Fruit fly (Drosophila melanogaster) whole organism, embryonic: ENCODE data around the gene lectin-24Db.

ENCODE experiments used
- Bdp1 ChIP-seq: fragments of 200-800 bp; sonication (Bioruptor generic); optimal IDR thresholded peaks from 3 replicates; lab custom pipeline; 2016; ENCODE audit warnings: missing biosample characterization, missing genetic modification characterization
- Blimp-1 ChIP-seq: fragments of 200-800 bp; sonication (Bioruptor generic); optimal IDR thresholded peaks from 3 replicates; lab custom pipeline; 2018; ENCODE audit warnings: missing biosample characterization, missing genetic modification characterization, mild to moderate bottlenecking, moderate library complexity, missing genetic modification reagents
- CG1024 ChIP-seq: fragments of 200-800 bp; sonication (Bioruptor generic); IDR thresholded peaks from 2 replicates; pipeline ENCODE4 v1.3.6; 2022; ENCODE audit warnings: missing biosample characterization, missing genetic modification characterization
- CG10267 ChIP-seq: fragments of 200-800 bp; sonication (Bioruptor generic); optimal IDR thresholded peaks from 2 replicates; lab custom pipeline; 2018; ENCODE audit warnings: missing biosample characterization, mild to moderate bottlenecking, missing genetic modification characterization, moderate library complexity
- CG10321 ChIP-seq: fragments of 200-800 bp; sonication (Bioruptor generic); IDR thresholded peaks from 2 replicates; pipeline ENCODE4 v1.3.6; 2022; ENCODE audit warnings: missing biosample characterization, missing genetic modification characterization
- CG15479 ChIP-seq: fragments of 200-800 bp; sonication (Bioruptor generic); optimal IDR thresholded peaks from 3 replicates; lab custom pipeline; 2019; ENCODE audit warnings: missing biosample characterization, mild to moderate bottlenecking, missing genetic modification characterization, moderate library complexity
- CG16779 ChIP-seq: fragments of 200-800 bp; sonication (Bioruptor generic); IDR thresholded peaks from 2 replicates; pipeline ENCODE4 v1.3.6; 2022; ENCODE audit warnings: missing biosample characterization, missing genetic modification characterization
- CG16813 ChIP-seq: fragments of 200-800 bp; sonication (Bioruptor generic); IDR thresholded peaks from 3 replicates; pipeline ENCODE4 v1.3.6; 2022; ENCODE audit warnings: missing biosample characterization, missing genetic modification characterization; ENCODE audit not compliant: partially characterized antibody
- CG17802 ChIP-seq: fragments of 200-800 bp; sonication (Bioruptor generic); optimal IDR thresholded peaks from 2 replicates; lab custom pipeline; 2018; ENCODE audit warnings: missing biosample characterization, mild to moderate bottlenecking, missing genetic modification characterization, moderate library complexity
- CG17829 ChIP-seq: fragments of 200-800 bp; optimal IDR thresholded peaks from 2 replicates; lab custom pipeline; 2019; ENCODE audit warnings: missing biosample characterization, mild to moderate bottlenecking, missing genetic modification characterization, moderate library complexity
- CG18599 ChIP-seq: fragments of 200-800 bp; sonication (Bioruptor generic); optimal IDR thresholded peaks from 3 replicates; lab custom pipeline; 2017; ENCODE audit warnings: missing biosample characterization, missing genetic modification characterization, mild to moderate bottlenecking, moderate library complexity, missing genetic modification reagents
- CG30403 ChIP-seq: fragments of 200-800 bp; sonication (Bioruptor generic); optimal IDR thresholded peaks from 3 replicates; lab custom pipeline; 2016; ENCODE audit warnings: missing biosample characterization, missing genetic modification characterization
- CG31224 ChIP-seq: fragments of 200-800 bp; sonication (Bioruptor generic); IDR thresholded peaks from 2 replicates; pipeline ENCODE4 v1.3.6; 2022; ENCODE audit warnings: missing biosample characterization, missing genetic modification characterization
- CG5180 ChIP-seq: fragments of 200-800 bp; sonication (Bioruptor generic); optimal IDR thresholded peaks from 3 replicates; lab custom pipeline; 2017; ENCODE audit warnings: missing biosample characterization, missing genetic modification characterization, mild to moderate bottlenecking, moderate library complexity, missing genetic modification reagents
- CG7372 ChIP-seq: fragments of 200-800 bp; sonication (Bioruptor generic); IDR thresholded peaks from 2 replicates; pipeline ENCODE4 v1.3.6; 2022; ENCODE audit warnings: missing biosample characterization, missing genetic modification characterization
- CG8765 ChIP-seq: fragments of 200-800 bp; sonication (Bioruptor generic); IDR thresholded peaks from 2 replicates; pipeline ENCODE4 v1.3.6; 2022; ENCODE audit warnings: missing biosample characterization, missing genetic modification characterization
- CTCF ChIP-seq: fragments of 200-800 bp; sonication (Bioruptor generic); optimal IDR thresholded peaks from 2 replicates; lab custom pipeline; 2017; ENCODE audit warnings: missing biosample characterization, mild to moderate bottlenecking, missing genetic modification characterization, moderate library complexity
- Dfd ChIP-seq, 2 experiments: fragments of >200 bp; optimal IDR thresholded peaks; 2 replicates each; lab custom pipeline; 2017; ENCODE audit warnings: missing biosample characterization in 2 of 2, missing genetic modification characterization in 2 of 2
- Doc3 ChIP-seq: fragments of 200-800 bp; sonication (Bioruptor generic); IDR thresholded peaks from 3 replicates; pipeline ENCODE4 v1.3.6; 2022; ENCODE audit warnings: missing biosample characterization, missing genetic modification characterization; ENCODE audit not compliant: partially characterized antibody
- Fer1 ChIP-seq: fragments of 200-800 bp; sonication (Bioruptor generic); optimal IDR thresholded peaks from 2 replicates; lab custom pipeline; 2017; ENCODE audit warnings: missing biosample characterization, mild to moderate bottlenecking, missing genetic modification characterization
- HHEX ChIP-seq: fragments of 200-800 bp; sonication (Bioruptor generic); optimal IDR thresholded peaks from 3 replicates; lab custom pipeline; 2017; ENCODE audit warnings: missing biosample characterization, mild to moderate bottlenecking, missing genetic modification characterization, missing genetic modification reagents
- Kr ChIP-seq: fragments of 200-800 bp; sonication (Bioruptor generic); optimal IDR thresholded peaks from 2 replicates; lab custom pipeline; 2017; ENCODE audit warnings: missing biosample characterization, mild to moderate bottlenecking, missing genetic modification characterization
- NC2β ChIP-seq: fragments of 200-800 bp; sonication (Bioruptor generic); optimal IDR thresholded peaks from 2 replicates; lab custom pipeline; 2016; ENCODE audit warnings: missing biosample characterization, missing genetic modification characterization
- Nf-YC ChIP-seq: fragments of 200-800 bp; optimal IDR thresholded peaks from 3 replicates; lab custom pipeline; 2019; ENCODE audit warnings: missing biosample characterization, mild to moderate bottlenecking, missing genetic modification characterization, moderate library complexity
- Trl ChIP-seq, 3 experiments: fragments of >200 bp in 2 of 3; fragments of 200-800 bp in 1 of 3; sonication (Bioruptor generic) in 1 of 3; optimal IDR thresholded peaks; 2 replicates in 1 of 3; 3 replicates in 2 of 3; lab custom pipeline; 2016 to 2017; ENCODE audit warnings: missing biosample characterization in 1 of 3, missing genetic modification characterization in 1 of 3
- Usf ChIP-seq: fragments of 200-800 bp; sonication (Bioruptor generic); optimal IDR thresholded peaks from 2 replicates; lab custom pipeline; 2017; ENCODE audit warnings: missing genotype, missing biosample characterization, missing genetic modification characterization
- Xbp1 ChIP-seq: fragments of 200-800 bp; sonication (Bioruptor generic); optimal IDR thresholded peaks from 3 replicates; lab custom pipeline; 2016; ENCODE audit warnings: missing biosample characterization, mild to moderate bottlenecking, missing genetic modification characterization
- ato ChIP-seq: fragments of 200-800 bp; sonication (Bioruptor generic); IDR thresholded peaks from 2 replicates; pipeline ENCODE4 v1.3.6; 2022; ENCODE audit warnings: missing biosample characterization, missing genetic modification characterization; ENCODE audit not compliant: partially characterized antibody
- bcd ChIP-seq: fragments of 200-800 bp; sonication (Bioruptor generic); optimal IDR thresholded peaks from 2 replicates; lab custom pipeline; 2017; ENCODE audit warnings: missing biosample characterization, mild to moderate bottlenecking, missing genetic modification characterization
- cato ChIP-seq: fragments of 200-800 bp; sonication (Bioruptor generic); optimal IDR thresholded peaks from 2 replicates; lab custom pipeline; 2016; ENCODE audit warnings: missing biosample characterization, missing genetic modification characterization, borderline replicate concordance
- emc ChIP-seq: fragments of 200-800 bp; sonication (Bioruptor generic); optimal IDR thresholded peaks from 2 replicates; lab custom pipeline; 2016; ENCODE audit warnings: missing biosample characterization, missing genetic modification characterization
- fu2 ChIP-seq: fragments of 200-800 bp; sonication (Bioruptor generic); optimal IDR thresholded peaks from 2 replicates; lab custom pipeline; 2016; ENCODE audit warnings: missing biosample characterization, missing genetic modification characterization
- gcm ChIP-seq: fragments of 200-800 bp; sonication (Bioruptor generic); optimal IDR thresholded peaks from 2 replicates; lab custom pipeline; 2019; ENCODE audit warnings: missing biosample characterization, mild to moderate bottlenecking, missing genetic modification characterization, moderate library complexity
- gfzf ChIP-seq: fragments of 200-800 bp; sonication (Bioruptor generic); optimal IDR thresholded peaks from 2 replicates; lab custom pipeline; 2016; ENCODE audit warnings: missing biosample characterization, mild to moderate bottlenecking, missing genetic modification characterization, moderate library complexity
- hbn ChIP-seq: fragments of 200-800 bp; sonication (Bioruptor generic); IDR thresholded peaks from 2 replicates; pipeline ENCODE4 v1.3.6; 2022; ENCODE audit warnings: missing biosample characterization, missing genetic modification characterization; ENCODE audit not compliant: partially characterized antibody
- kah ChIP-seq: fragments of 200-800 bp; sonication (Bioruptor generic); optimal IDR thresholded peaks from 2 replicates; lab custom pipeline; 2018; ENCODE audit warnings: missing biosample characterization, mild to moderate bottlenecking, missing genetic modification characterization
- lab ChIP-seq: fragments of 200-800 bp; sonication (Bioruptor generic); optimal IDR thresholded peaks from 3 replicates; lab custom pipeline; 2017; ENCODE audit warnings: missing biosample characterization, missing genetic modification characterization, mild to moderate bottlenecking, moderate library complexity, missing genetic modification reagents
- nmo ChIP-seq: fragments of 200-800 bp; sonication (Bioruptor generic); optimal IDR thresholded peaks from 2 replicates; lab custom pipeline; 2018; ENCODE audit warnings: missing biosample characterization, mild to moderate bottlenecking, missing genetic modification characterization, moderate library complexity
- otp ChIP-seq: fragments of 200-800 bp; sonication (Bioruptor generic); IDR thresholded peaks from 3 replicates; pipeline ENCODE4, ENCODE4 v1.3.6; 2022; ENCODE audit warnings: missing biosample characterization, missing genetic modification characterization
- pan ChIP-seq, 4 experiments: fragments of >200 bp in 3 of 4; fragments of 200-800 bp in 1 of 4; sonication (Bioruptor generic) in 1 of 4; optimal IDR thresholded peaks in 3 of 4; IDR thresholded peaks in 1 of 4; 2 replicates each; pipeline versions ENCODE4 v1.3.6 to Lab custom; 2017 to 2022; ENCODE audit warnings: missing biosample characterization in 2 of 4, missing genetic modification characterization in 2 of 4, mixed read lengths in 1 of 4
- phol ChIP-seq: fragments of 200-800 bp; sonication (Bioruptor generic); optimal IDR thresholded peaks from 3 replicates; lab custom pipeline; 2018; ENCODE audit warnings: missing biosample characterization, mild to moderate bottlenecking, missing genetic modification characterization, moderate library complexity
- sd ChIP-seq: fragments of 200-800 bp; sonication (Bioruptor generic); optimal IDR thresholded peaks from 3 replicates; lab custom pipeline; 2018; ENCODE audit warnings: missing biosample characterization, mild to moderate bottlenecking, missing genetic modification characterization, moderate library complexity
- slbo ChIP-seq: fragments of 200-800 bp; sonication (Bioruptor generic); IDR thresholded peaks from 2 replicates; pipeline ENCODE4 v1.3.6; 2022; ENCODE audit warnings: missing biosample characterization, missing genetic modification characterization
- sr ChIP-seq: fragments of 200-800 bp; sonication (Bioruptor generic); IDR thresholded peaks from 3 replicates; pipeline ENCODE4 v1.3.6; 2022; ENCODE audit warnings: missing biosample characterization, missing genetic modification characterization
- ssp ChIP-seq: fragments of 200-800 bp; sonication (Bioruptor generic); IDR thresholded peaks from 2 replicates; pipeline ENCODE4 v1.3.6; 2022; ENCODE audit warnings: missing biosample characterization, missing genetic modification characterization
- stc ChIP-seq: fragments of 200-800 bp; sonication (Bioruptor generic); IDR thresholded peaks from 2 replicates; pipeline ENCODE4 v1.3.6; 2022; ENCODE audit warnings: missing biosample characterization, missing genetic modification characterization
- tin ChIP-seq: fragments of 200-800 bp; sonication (Bioruptor generic); optimal IDR thresholded peaks from 3 replicates; lab custom pipeline; 2016; ENCODE audit warnings: missing biosample characterization, missing genetic modification characterization
- unpg ChIP-seq: fragments of 200-800 bp; sonication (Bioruptor generic); optimal IDR thresholded peaks from 3 replicates; lab custom pipeline; 2018; ENCODE audit warnings: missing biosample characterization, mild to moderate bottlenecking, missing genetic modification characterization, moderate library complexity
- wor ChIP-seq: fragments of 200-800 bp; sonication (Bioruptor generic); IDR thresholded peaks from 2 replicates; pipeline ENCODE4 v1.3.6; 2022; ENCODE audit warnings: missing biosample characterization, missing genetic modification characterization

lectin-24Db gene

DNA sequence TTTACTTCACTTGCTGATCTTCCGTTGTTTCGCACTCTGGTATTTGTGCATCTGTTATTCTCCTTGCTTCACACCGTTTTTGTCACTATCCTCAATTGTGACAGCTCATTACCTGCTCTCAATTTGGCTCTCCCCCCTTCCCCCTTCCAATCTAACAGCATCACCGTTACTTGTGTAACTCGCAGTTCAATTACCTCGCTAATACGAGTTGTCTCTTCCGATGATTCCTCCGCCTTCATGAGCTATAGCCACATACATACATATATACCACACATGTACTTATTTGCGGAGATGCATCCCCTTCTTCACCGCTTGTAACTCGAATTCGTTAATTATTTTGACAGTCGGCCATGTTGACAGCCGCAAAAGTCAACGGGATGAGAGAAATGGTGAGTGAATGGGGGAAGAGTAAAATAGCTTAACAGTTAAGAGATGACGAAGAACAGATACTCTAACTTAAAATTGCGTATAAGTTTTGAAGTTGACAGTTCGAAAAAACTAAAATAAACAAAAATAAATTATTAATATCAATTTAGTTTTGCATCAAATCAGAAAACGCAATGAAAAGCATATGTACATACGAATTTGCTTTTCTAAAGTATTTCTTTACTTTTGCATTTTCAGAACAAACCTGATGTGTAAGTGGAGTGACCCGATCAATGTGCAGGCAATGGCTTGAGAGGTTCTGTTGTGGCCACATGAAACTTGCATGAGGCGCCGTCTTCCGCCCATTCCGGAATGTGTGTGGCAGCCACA, 2.5 kb upstream of the lectin-24Db start (continued):
- no peak for TF ChIP-seq kah (GFP tag; lab: Kevin White, UChicago)
- TF ChIP-seq stc (GFP tag; lab: Robert Waterston, UW) = peak; percentile 6; the same call in 1 of the 2 replicates
- no peak for TF ChIP-seq CG7372
- no peak for TF ChIP-seq gfzf (GFP tag; lab: Kevin White, UChicago)
- no peak for TF ChIP-seq CG16779 (GFP tag; lab: Robert Waterston, UW)
- TF ChIP-seq unpg (GFP tag; lab: Kevin White, UChicago) = peak; percentile 9
- no peak for TF ChIP-seq pan (optimal IDR thresholded peaks at IDR 0.05; lab: Kevin White, UChicago)
- peak in 1 of 2 experiments; percentile 52 for TF ChIP-seq pan (GFP tag; optimal IDR thresholded peaks at IDR 0.05 in 1 of 2, IDR thresholded peaks at IDR 0.05 in 1 of 2)
- no peak for TF ChIP-seq hbn (GFP tag; lab: Robert Waterston, UW)
- TF ChIP-seq Xbp1 (GFP tag; lab: Kevin White, UChicago) = no peak
- no peak for TF ChIP-seq CG31224 (GFP tag; lab: Robert Waterston, UW)
- no peak for TF ChIP-seq slbo (GFP tag; lab: Robert Waterston, UW)
- no peak for TF ChIP-seq bcd (GFP tag; lab: Kevin White, UChicago)
- peak; percentile 37 for TF ChIP-seq Blimp-1 (GFP tag; lab: Kevin White, UChicago)
- TF ChIP-seq Doc3 (GFP tag; lab: Robert Waterston, UW) = no peak
- no peak for TF ChIP-seq emc (GFP tag; lab: Kevin White, UChicago)
- peak; percentile 36 for TF ChIP-seq phol (tag; lab: Kevin White, UChicago)
- no peak for TF ChIP-seq CG8765 (GFP tag; lab: Robert Waterston, UW)
- no peak for TF ChIP-seq sd (tag; lab: Kevin White, UChicago)
- no peak for TF ChIP-seq Nf-YC (tag; lab: Kevin White, UChicago)
- TF ChIP-seq HHEX (GFP tag; lab: Kevin White, UChicago) = no peak
- TF ChIP-seq CG5180 (GFP tag; lab: Kevin White, UChicago) = no peak
- TF ChIP-seq cato (GFP tag; lab: Kevin White, UChicago) = no peak
- TF ChIP-seq wor (GFP tag; lab: Robert Waterston, UW) = no peak
- TF ChIP-seq CG10267 (tag; lab: Kevin White, UChicago) = peak; percentile 1
- TF ChIP-seq lab = no peak
- no peak for TF ChIP-seq CTCF
- no peak for TF ChIP-seq ato
- no peak for TF ChIP-seq Kr (GFP tag; lab: Kevin White, UChicago)
- no peak for TF ChIP-seq Bdp1 (GFP tag; lab: Kevin White, UChicago)
- TF ChIP-seq ssp (GFP tag; lab: Robert Waterston, UW) = no peak
- peak; percentile 32 for TF ChIP-seq CG17829 (tag; lab: Kevin White, UChicago)
- peak; percentile 6 for TF ChIP-seq CG18599 (GFP tag; lab: Kevin White, UChicago)
- TF ChIP-seq CG16813 = no peak
- TF ChIP-seq sr (GFP tag; lab: Robert Waterston, UW) = no peak
- TF ChIP-seq NC2β (GFP tag; lab: Kevin White, UChicago) = no peak
- TF ChIP-seq fu2 (GFP tag; lab: Kevin White, UChicago) = no peak
- TF ChIP-seq CG15479 (GFP tag; lab: Kevin White, UChicago) = no peak
- no peak for TF ChIP-seq Usf
- no peak for TF ChIP-seq Dfd (GFP tag; optimal IDR thresholded peaks at IDR 0.05; lab: Kevin White, UChicago)
- TF ChIP-seq otp (GFP tag; lab: Robert Waterston, UW) = no peak
- TF ChIP-seq gcm (GFP tag; lab: Kevin White, UChicago) = no peak
- no peak for TF ChIP-seq Trl (optimal IDR thresholded peaks at IDR 0.05; lab: Kevin White, UChicago)
- no peak for TF ChIP-seq Trl (GFP tag; optimal IDR thresholded peaks at IDR 0.05; lab: Kevin White, UChicago)
- TF ChIP-seq Fer1 (GFP tag; lab: Kevin White, UChicago) = no peak
- peak; percentile 3 for TF ChIP-seq nmo (GFP tag; lab: Kevin White, UChicago)
- TF ChIP-seq CG10321 = no peak
- no peak for TF ChIP-seq tin (GFP tag; lab: Kevin White, UChicago)
- TF ChIP-seq CG17802 (tag; lab: Kevin White, UChicago) = no peak
- no peak for TF ChIP-seq CG1024 (GFP tag; lab: Robert Waterston, UW)
- TF ChIP-seq CG30403 (GFP tag; lab: Kevin White, UChicago) = no peak
